Worm (Caenorhabditis elegans) whole organism, L1 larva: ENCODE data around the gene scl-26.

Source experiments
- ets-5 ChIP-seq: fragments of 200-800 bp; sonication (Bioruptor generic); IDR thresholded peaks from 2 replicates; pipeline ENCODE4 v1.3.6; 2022; ENCODE audit warnings: missing genetic modification characterization, missing compliant biosample characterization
- fkh-10 ChIP-seq: sonication (generic microtip); optimal IDR thresholded peaks from 2 replicates; lab custom pipeline; 2017; ENCODE audit warnings: missing biosample characterization, missing genetic modification reagents, missing genetic modification characterization
- fos-1 ChIP-seq: fragments of 150-350 bp; optimal IDR thresholded peaks from 2 replicates; lab custom pipeline; 2014; ENCODE audit warnings: missing biosample characterization, missing genetic modification characterization
- lin-13 ChIP-seq: fragments of 150-350 bp; optimal IDR thresholded peaks from 2 replicates; lab custom pipeline; 2014; ENCODE audit warnings: missing biosample characterization, missing genetic modification reagents, missing genetic modification characterization
- nhr-77 ChIP-seq: fragments of 150-350 bp; optimal IDR thresholded peaks from 2 replicates; lab custom pipeline; 2014; ENCODE audit warnings: missing biosample characterization, missing genetic modification characterization
- nhr-90 ChIP-seq: sonication (generic microtip); optimal IDR thresholded peaks from 2 replicates; lab custom pipeline; 2016; ENCODE audit warnings: mild to moderate bottlenecking, missing genetic modification characterization, missing compliant biosample characterization; ENCODE audit not compliant: poor library complexity
- snpc-4 ChIP-seq: fragments of 150-350 bp; optimal IDR thresholded peaks from 2 replicates; lab custom pipeline; 2014; ENCODE audit warnings: missing biosample characterization, missing genetic modification characterization
- unc-130 ChIP-seq: fragments of 150-350 bp; optimal IDR thresholded peaks from 2 replicates; lab custom pipeline; 2017; ENCODE audit warnings: missing biosample characterization, missing genetic modification characterization, inconsistent platforms
- vab-15 ChIP-seq: sonication (generic microtip); optimal IDR thresholded peaks from 2 replicates; lab custom pipeline; 2017; ENCODE audit warnings: missing genotype, mild to moderate bottlenecking, missing genetic modification characterization, missing compliant biosample characterization

DNA sequence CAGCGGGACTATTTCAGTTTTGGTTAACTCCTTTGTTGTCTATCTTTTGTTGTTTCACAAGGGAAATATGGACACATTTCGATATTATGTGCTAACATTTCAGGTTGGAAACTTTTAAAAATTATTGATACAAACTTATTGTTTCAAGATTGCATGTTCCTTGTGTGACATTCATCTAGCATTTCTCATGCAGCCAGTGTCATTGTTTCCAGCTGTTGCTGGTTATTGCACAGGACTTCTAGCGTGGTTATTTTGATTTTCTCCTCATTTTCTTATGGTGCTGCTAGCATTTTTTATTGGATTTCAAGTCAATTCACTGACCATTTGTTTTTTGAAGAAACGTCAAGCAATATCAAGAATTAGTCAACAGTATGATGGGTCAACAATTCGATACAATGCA, 45.5 kb downstream of the scl-26 start:
- TF ChIP-seq nhr-77 (tag; lab: Kevin White, UChicago) (no peak), nhr-90 (tag; lab: Kevin White, UChicago) (no peak), fkh-10 (GFP tag; lab: Kevin White, UChicago) (no peak), ets-5 (GFP tag; lab: Robert Waterston, UW) (no peak), fos-1 (tag; lab: Kevin White, UChicago) (no peak), vab-15 (tag; lab: Kevin White, UChicago) (no peak), unc-130 (tag; lab: Kevin White, UChicago) (no peak), lin-13 (GFP tag; lab: Kevin White, UChicago) (no peak), snpc-4 (tag; lab: Kevin White, UChicago) (no peak)
